Fruit fly (Drosophila melanogaster): ENCODE measurements around the gene lmgA.

Gene lmgA

DNA sequence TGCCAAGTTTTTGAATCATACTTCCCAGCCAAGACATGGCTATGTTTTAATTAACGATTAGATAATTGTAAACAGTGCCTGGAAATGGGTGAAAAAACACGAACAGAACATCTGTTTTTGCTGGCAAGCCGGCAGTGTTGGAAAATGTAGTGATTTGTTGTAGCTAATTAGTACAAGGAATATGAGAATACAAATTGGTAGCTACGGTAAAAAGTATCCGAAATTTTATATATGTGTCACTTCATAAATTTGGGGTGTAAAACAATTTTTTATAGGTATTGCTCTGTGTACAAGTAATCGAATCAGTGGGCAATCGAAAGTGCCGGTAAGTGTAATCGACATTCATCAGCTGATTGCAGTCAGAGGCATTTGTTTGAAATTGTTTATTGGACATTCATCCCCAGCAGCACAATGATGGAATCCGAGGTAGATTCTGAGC lies 11.1 kb downstream of the lmgA start, which contains the start of the genes mRpL51 and Uba4 (continued):
- TF ChIP-seq CG4854 (GFP tag; optimal IDR thresholded peaks at IDR 0.05) (peak; percentile 15), NfI (GFP tag; optimal IDR thresholded peaks at IDR 0.05) (peak; percentile 41), ttk (GFP tag; IDR thresholded peaks at IDR 0.05) (no peak), h (optimal IDR thresholded peaks at IDR 0.05) (no peak), Rx (GFP tag; IDR thresholded peaks at IDR 0.05) (no peak), CG10959 (GFP tag; IDR thresholded peaks at IDR 0.05) (no peak), D19B (GFP tag; optimal IDR thresholded peaks at IDR 0.05) (no peak), CTCF (GFP tag; optimal IDR thresholded peaks at IDR 0.05) (peak; percentile 11), nom (GFP tag; optimal IDR thresholded peaks at IDR 0.05) (no peak), chm (GFP tag; IDR thresholded peaks at IDR 0.05) (no peak), CG15696 (tag; optimal IDR thresholded peaks at IDR 0.05) (no peak), CG12299 (tag; optimal IDR thresholded peaks at IDR 0.05) (peak; percentile 7), ftz-f1 (GFP tag; optimal IDR thresholded peaks at IDR 0.05) (no peak), CG3838 (GFP tag; optimal IDR thresholded peaks at IDR 0.05) (no peak), HLH54F (GFP tag; optimal IDR thresholded peaks at IDR 0.05) (peak; percentile 51), CG10565 (GFP tag; optimal IDR thresholded peaks at IDR 0.05) (no peak), sens (GFP tag) (peak; percentile 93), chinmo (GFP tag; IDR thresholded peaks at IDR 0.05; ENCODE audit: partially characterized antibody) (0 out of 4 replicates have a peak, but pooled peaks have one; percentile 38), grau (tag; optimal IDR thresholded peaks at IDR 0.05) (peak; percentile 34), row (GFP tag; IDR thresholded peaks at IDR 0.05) (peak; percentile 39; the same call in 1 of the 3 replicates), Awh (GFP tag; IDR thresholded peaks at IDR 0.05) (no peak), H15 (GFP tag; IDR thresholded peaks at IDR 0.05) (no peak), CG7372 (GFP tag; IDR thresholded peaks at IDR 0.05) (no peak), sc (optimal IDR thresholded peaks at IDR 0.05) (no peak), sc (GFP tag; optimal IDR thresholded peaks at IDR 0.05) (no peak), zfh2 (GFP tag; optimal IDR thresholded peaks at IDR 0.05) (peak; percentile 56), mld (GFP tag; IDR thresholded peaks at IDR 0.05; ENCODE audit: partially characterized antibody) (no peak), CrebB (tag; optimal IDR thresholded peaks at IDR 0.05) (no peak), Fer1 (GFP tag; optimal IDR thresholded peaks at IDR 0.05) (peak; percentile 46), slou (GFP tag; optimal IDR thresholded peaks at IDR 0.05) (peak; percentile 14), CG3407 (GFP tag; optimal IDR thresholded peaks at IDR 0.05) (no peak), CG3163 (GFP tag; optimal IDR thresholded peaks at IDR 0.05) (no peak), Optix (GFP tag; IDR thresholded peaks at IDR 0.05) (no peak), ind (GFP tag; optimal IDR thresholded peaks at IDR 0.05) (peak; percentile 41), grn (GFP tag; optimal IDR thresholded peaks at IDR 0.05) (no peak), az2 (GFP tag; optimal IDR thresholded peaks at IDR 0.05) (peak; percentile 31), CG7556 (GFP tag; optimal IDR thresholded peaks at IDR 0.05) (no peak), Chrac-16 (GFP tag; optimal IDR thresholded peaks at IDR 0.05) (peak; percentile 44), CG4820 (GFP tag; optimal IDR thresholded peaks at IDR 0.05) (peak; percentile 0), peb (GFP tag; IDR thresholded peaks at IDR 0.05) (no peak), CG2199 (GFP tag; IDR thresholded peaks at IDR 0.05) (no peak), CG1832 (GFP tag; optimal IDR thresholded peaks at IDR 0.05) (no peak), ap (GFP tag; IDR thresholded peaks at IDR 0.05) (no peak), GATAe (GFP tag; conservative IDR thresholded peaks at IDR 0.05) (no peak), fd96Cb (tag; optimal IDR thresholded peaks at IDR 0.05) (no peak), toy (GFP tag; IDR thresholded peaks at IDR 0.05) (no peak), gsb-n (tag; optimal IDR thresholded peaks at IDR 0.05) (no peak), Ada2b (GFP tag; IDR thresholded peaks at IDR 0.05) (no peak), Spps (tag; optimal IDR thresholded peaks at IDR 0.05) (no peak), CG12659 (GFP tag; optimal IDR thresholded peaks at IDR 0.05) (peak; percentile 52), schlank (tag; optimal IDR thresholded peaks at IDR 0.05) (no peak), E2f2 (GFP tag; IDR thresholded peaks at IDR 0.05) (peak; percentile 69), CG8944 (GFP tag; optimal IDR thresholded peaks at IDR 0.05) (no peak), Med (GFP tag) (peak; percentile 96)
